Worm (Caenorhabditis elegans) whole organism, L4 larva: ENCODE measurements around the gene egas-2.
A peak's percentile ranks its signal among the peaks of the same experiment; 100 is the strongest.

Experiments used
- D1046.2 ChIP-seq: fragments of 200-800 bp; sonication (Bioruptor generic); IDR thresholded peaks from 2 replicates; pipeline ENCODE4 v1.3.6; 2022; ENCODE audit warnings: missing genetic modification characterization, missing compliant biosample characterization
- F26F4.8 ChIP-seq: fragments of 200-800 bp; sonication (Bioruptor generic); conservative IDR thresholded peaks from 2 replicates; pipeline ENCODE4 v1.3.6; 2022; ENCODE audit warnings: missing genetic modification characterization, missing compliant biosample characterization
- F44E2.7 ChIP-seq: fragments of 200-800 bp; sonication (Bioruptor generic); IDR thresholded peaks from 2 replicates; pipeline ENCODE4 v2.1.2; 2022; ENCODE audit warnings: missing genetic modification characterization, missing compliant biosample characterization
- F49E8.2 ChIP-seq: sonication (generic microtip); optimal IDR thresholded peaks from 2 replicates; lab custom pipeline; 2016; ENCODE audit warnings: missing compliant biosample characterization, mild to moderate bottlenecking, missing genetic modification characterization, borderline replicate concordance
- R02D3.7 ChIP-seq: fragments of 150-350 bp; sonication (generic microtip); optimal IDR thresholded peaks from 3 replicates; lab custom pipeline; 2014; ENCODE audit warnings: missing biosample characterization, missing genetic modification characterization
- Y48G9A.11 ChIP-seq: fragments of 200-800 bp; sonication (Bioruptor generic); IDR thresholded peaks from 2 replicates; pipeline ENCODE4 v1.3.6; 2022; ENCODE audit warnings: missing genetic modification reagents, missing genetic modification characterization, missing compliant biosample characterization
- Y75B8A.6 ChIP-seq: fragments of 200-800 bp; sonication (Bioruptor generic); IDR thresholded peaks from 2 replicates; pipeline ENCODE4 v1.3.6; 2022; ENCODE audit warnings: missing genetic modification reagents, missing genetic modification characterization, missing compliant biosample characterization
- aha-1 ChIP-seq: fragments of 150-350 bp; peaks from one replicate; lab custom pipeline; 2014; ENCODE audit warnings: missing biosample characterization, missing genetic modification characterization
- ama-1 ChIP-seq: fragments of 150-350 bp; optimal IDR thresholded peaks from 2 replicates; lab custom pipeline; 2014; ENCODE audit warnings: inconsistent platforms, mixed read lengths
- ceh-20 ChIP-seq: fragments of 200-800 bp; sonication (Bioruptor generic); IDR thresholded peaks from 2 replicates; pipeline ENCODE4 v1.3.6; 2022; ENCODE audit warnings: missing genetic modification reagents, missing genetic modification characterization, missing compliant biosample characterization
- ceh-28 ChIP-seq: fragments of 150-350 bp; optimal IDR thresholded peaks from 2 replicates; lab custom pipeline; 2014; ENCODE audit warnings: missing biosample characterization, missing genetic modification reagents, missing genetic modification characterization
- ceh-32 ChIP-seq: sonication (generic microtip); optimal IDR thresholded peaks from 2 replicates; lab custom pipeline; 2016; ENCODE audit warnings: mild to moderate bottlenecking, missing genetic modification characterization, missing compliant biosample characterization; ENCODE audit not compliant: poor library complexity
- ces-1 ChIP-seq: fragments of 150-350 bp; sonication (generic microtip); optimal IDR thresholded peaks from 4 replicates; lab custom pipeline; 2014; ENCODE audit warnings: missing biosample characterization, missing genetic modification reagents, missing genetic modification characterization
- dmd-8 ChIP-seq: fragments of 200-800 bp; sonication (Bioruptor generic); IDR thresholded peaks from 2 replicates; pipeline ENCODE4 v1.3.6; 2022; ENCODE audit warnings: missing genetic modification characterization, missing compliant biosample characterization
- fkh-10 ChIP-seq: fragments of 150-350 bp; optimal IDR thresholded peaks from 2 replicates; lab custom pipeline; 2014; ENCODE audit warnings: missing biosample characterization, missing genetic modification reagents, missing genetic modification characterization
- hlh-11 ChIP-seq: fragments of 200-800 bp; sonication (Bioruptor generic); optimal IDR thresholded peaks from 2 replicates; lab custom pipeline; 2018; ENCODE audit warnings: mild to moderate bottlenecking, missing genetic modification characterization, missing compliant biosample characterization
- jun-1 ChIP-seq: fragments of 150-350 bp; optimal IDR thresholded peaks from 2 replicates; lab custom pipeline; 2014; ENCODE audit warnings: missing biosample characterization, missing genetic modification reagents, missing genetic modification characterization
- lin-1 ChIP-seq: fragments of 200-800 bp; sonication (Bioruptor generic); IDR thresholded peaks from 2 replicates; pipeline ENCODE4 v1.3.6; 2022; ENCODE audit warnings: missing genetic modification reagents, missing genetic modification characterization, missing compliant biosample characterization
- lin-29 ChIP-seq: fragments of 200-800 bp; sonication (Bioruptor generic); IDR thresholded peaks from 2 replicates; pipeline ENCODE4 v1.3.6; 2022; ENCODE audit warnings: missing genetic modification reagents, missing genetic modification characterization, missing compliant biosample characterization
- madf-5 ChIP-seq, 2 experiments: fragments of 200-800 bp; sonication (Bioruptor generic); IDR thresholded peaks; 2 replicates each; pipeline ENCODE4 v1.3.6; 2022; ENCODE audit warnings: missing compliant biosample characterization in 2 of 2, missing genetic modification characterization in 2 of 2
- mep-1 ChIP-seq: fragments of 150-350 bp; sonication (generic microtip); optimal IDR thresholded peaks from 3 replicates; lab custom pipeline; 2014; ENCODE audit warnings: missing biosample characterization, missing genetic modification characterization
- nhr-11 ChIP-seq: fragments of 150-350 bp; optimal IDR thresholded peaks from 2 replicates; lab custom pipeline; 2014; ENCODE audit warnings: missing biosample characterization, missing genetic modification characterization
- nhr-111 ChIP-seq: fragments of 200-800 bp; sonication (Bioruptor generic); optimal IDR thresholded peaks from 2 replicates; lab custom pipeline; 2018; ENCODE audit warnings: mild to moderate bottlenecking, missing genetic modification characterization, missing compliant biosample characterization
- nhr-28 ChIP-seq: fragments of 150-350 bp; optimal IDR thresholded peaks from 2 replicates; lab custom pipeline; 2014; ENCODE audit warnings: missing biosample characterization, missing genetic modification characterization
- nhr-41 ChIP-seq: fragments of 200-800 bp; sonication (Bioruptor generic); IDR thresholded peaks from 2 replicates; pipeline ENCODE4 v1.3.6; 2022; ENCODE audit warnings: missing genetic modification reagents, missing genetic modification characterization, missing compliant biosample characterization
- nhr-42 ChIP-seq: fragments of 200-800 bp; sonication (Bioruptor generic); IDR thresholded peaks from 2 replicates; pipeline ENCODE4 v1.3.6; 2022; ENCODE audit warnings: missing genetic modification characterization, missing compliant biosample characterization
- nhr-6 ChIP-seq: fragments of 150-350 bp; optimal IDR thresholded peaks from 2 replicates; lab custom pipeline; 2014; ENCODE audit warnings: missing biosample characterization, missing genetic modification characterization
- nhr-77 ChIP-seq: fragments of 150-350 bp; optimal IDR thresholded peaks from 2 replicates; lab custom pipeline; 2014; ENCODE audit warnings: missing biosample characterization, missing genetic modification characterization
- php-3 ChIP-seq: fragments of 200-800 bp; sonication (Bioruptor generic); IDR thresholded peaks from 2 replicates; pipeline ENCODE4 v1.3.6; 2022; ENCODE audit warnings: missing genetic modification reagents, missing genetic modification characterization, missing compliant biosample characterization
- set-16 ChIP-seq: fragments of 200-800 bp; sonication (Bioruptor generic); IDR thresholded peaks from 2 replicates; pipeline ENCODE4 v1.3.6; 2022; ENCODE audit warnings: missing genetic modification reagents, missing genetic modification characterization, missing compliant biosample characterization
- snpc-4 ChIP-seq: fragments of 150-350 bp; optimal IDR thresholded peaks from 2 replicates; lab custom pipeline; 2014; ENCODE audit warnings: missing biosample characterization, missing genetic modification characterization
- unc-62 ChIP-seq, 3 experiments: fragments of 150-350 bp in 1 of 3; sonication (generic microtip); optimal IDR thresholded peaks in 2 of 3; peaks in 1 of 3; 1 replicate in 1 of 3; 2 replicates in 2 of 3; lab custom pipeline; 2014 to 2017; ENCODE audit warnings: missing biosample characterization in 3 of 3, missing genetic modification characterization in 3 of 3, missing genetic modification reagents in 3 of 3, missing genotype in 1 of 3
- zag-1 ChIP-seq: fragments of 150-350 bp; optimal IDR thresholded peaks from 2 replicates; lab custom pipeline; 2014; ENCODE audit warnings: missing biosample characterization, missing genetic modification characterization
- zip-11 ChIP-seq: fragments of 200-800 bp; sonication (Bioruptor generic); IDR thresholded peaks from 2 replicates; pipeline ENCODE4 v1.3.6; 2022; ENCODE audit warnings: missing genetic modification characterization, missing compliant biosample characterization
- zip-2 ChIP-seq: fragments of 150-350 bp; optimal IDR thresholded peaks from 2 replicates; lab custom pipeline; 2014; ENCODE audit warnings: missing biosample characterization, missing genetic modification characterization
- ztf-7 ChIP-seq: fragments of 150-350 bp; optimal IDR thresholded peaks from 2 replicates; lab custom pipeline; 2014; ENCODE audit warnings: missing biosample characterization, missing genetic modification characterization

The egas-2 gene

DNA sequence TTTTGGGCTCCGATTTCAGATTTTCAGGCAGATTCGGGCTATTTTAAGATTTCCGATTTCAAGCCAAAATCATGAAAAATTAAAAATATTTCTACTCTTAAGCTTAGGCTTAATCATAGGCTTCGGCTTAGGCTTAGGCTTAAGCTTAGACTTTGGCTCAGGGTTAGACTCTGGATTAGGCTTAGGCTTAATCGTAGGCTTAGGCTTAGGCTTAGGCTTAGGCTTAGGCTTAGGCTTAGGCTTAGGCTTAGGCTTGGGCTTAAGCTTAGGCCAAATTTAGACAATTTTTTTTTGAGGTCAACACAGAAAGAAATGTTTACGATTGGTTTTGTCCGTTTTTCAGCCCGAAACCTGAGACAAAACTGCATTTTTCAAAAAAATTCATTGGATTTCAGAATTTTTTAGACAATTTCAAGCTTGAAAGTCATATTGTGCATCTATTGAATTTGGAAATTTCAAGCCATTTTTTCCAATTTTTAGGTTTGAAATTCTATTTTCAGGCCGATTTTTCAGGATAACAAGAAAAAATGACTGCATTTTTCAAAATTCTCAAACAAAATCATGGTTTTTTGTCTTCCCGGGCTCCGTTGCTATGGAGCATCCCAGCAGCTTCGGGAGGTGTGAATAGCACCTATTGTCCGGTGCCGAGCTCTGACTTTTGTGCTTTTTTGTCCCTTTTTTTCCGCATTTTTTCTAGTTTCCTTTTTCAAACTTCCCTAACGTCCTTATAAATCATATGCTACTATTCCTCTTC lies 10.4 kb upstream of the egas-2 start, which contains the start of gene egas-1 (continued):
- TF ChIP-seq unc-62 (GFP tag; optimal IDR thresholded peaks at IDR 0.05 in 1 of 2; lab: Kevin White, UChicago), result peak in 1 of 2 experiments; percentile 89
- TF ChIP-seq unc-62 (tag; optimal IDR thresholded peaks at IDR 0.05; lab: Kevin White, UChicago), result no peak
- TF ChIP-seq dmd-8, result 0 out of 2 replicates have a peak, but pooled peaks have one; percentile 5
- no peak for TF ChIP-seq ztf-7 (tag; lab: Kevin White, UChicago)
- TF ChIP-seq nhr-77 (tag; lab: Kevin White, UChicago), result no peak

DNA sequence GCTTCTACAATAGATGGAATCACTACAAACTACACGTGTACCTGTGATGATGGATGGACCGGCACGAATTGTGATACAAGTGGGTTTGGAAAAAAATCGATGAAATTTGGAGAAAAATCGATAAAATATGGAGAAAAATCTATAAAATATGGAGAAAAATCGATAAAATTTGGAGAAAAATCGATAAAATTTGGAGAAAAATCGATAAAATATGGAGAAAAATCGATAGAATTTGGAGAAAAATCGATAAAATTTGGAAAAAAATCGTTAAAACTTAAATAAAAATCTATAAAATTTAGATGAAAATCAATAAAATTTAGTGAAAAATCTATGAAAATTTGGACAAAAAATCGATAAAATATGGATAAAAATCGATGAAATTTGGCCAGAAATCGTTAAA lies 5.9 kb upstream of the egas-2 start:
- TF ChIP-seq ceh-28, result peak; percentile 70
- no peak for TF ChIP-seq snpc-4 (tag; lab: Kevin White, UChicago)

DNA sequence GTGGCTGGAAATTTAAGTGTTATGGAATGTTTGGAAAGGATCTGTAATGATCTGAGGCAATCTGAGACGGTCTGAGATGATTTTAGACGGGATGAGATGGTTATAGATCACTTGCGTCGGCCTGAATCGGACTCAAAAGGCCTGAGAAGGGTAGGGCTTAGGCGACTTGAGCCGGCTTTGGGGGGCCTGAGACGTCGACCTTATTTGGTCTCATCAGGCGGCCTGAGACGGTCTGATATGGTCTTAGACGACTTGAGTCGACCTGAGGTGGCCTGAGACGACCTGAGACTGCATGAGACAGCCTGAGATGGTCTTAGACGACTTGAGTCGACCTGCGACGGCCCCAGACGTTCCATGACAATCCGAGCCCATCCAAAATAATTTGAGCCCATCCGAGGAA lies 6.2 kb downstream of the egas-2 start:
- TF ChIP-seq zip-2 (no peak), lin-1 (no peak), set-16 (GFP tag; lab: Robert Waterston, UW) (peak; percentile 61)

DNA sequence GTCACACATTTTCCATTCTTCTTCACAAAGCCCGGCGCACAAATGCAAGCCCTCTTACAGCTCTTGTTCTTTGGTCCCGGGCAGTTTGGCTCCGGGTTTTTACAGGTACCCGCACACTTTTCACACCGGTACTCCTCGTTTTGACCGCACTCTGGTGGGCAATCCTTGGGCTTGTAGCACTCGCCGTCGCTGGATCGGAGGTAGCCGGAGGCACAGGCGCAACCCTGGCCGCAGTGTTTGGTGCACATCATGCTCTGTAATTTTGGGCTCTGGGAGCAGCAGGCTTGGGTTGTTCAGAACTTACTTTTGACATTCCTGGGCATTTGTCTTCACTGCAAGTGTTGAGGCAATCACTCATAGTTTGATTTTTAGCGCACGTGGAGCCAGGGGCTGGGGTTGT lies 7.2 kb downstream of the egas-2 start:
- TF ChIP-seq zip-11 (GFP tag; lab: Robert Waterston, UW) (no peak), R02D3.7 (no peak), Y75B8A.6 (GFP tag; lab: Robert Waterston, UW) (no peak), ces-1 (GFP tag; lab: Kevin White, UChicago) (no peak), set-16 (GFP tag; lab: Robert Waterston, UW) (peak; percentile 67)
- TF ChIP-seq, all 104 proteins: peak for 1

DNA sequence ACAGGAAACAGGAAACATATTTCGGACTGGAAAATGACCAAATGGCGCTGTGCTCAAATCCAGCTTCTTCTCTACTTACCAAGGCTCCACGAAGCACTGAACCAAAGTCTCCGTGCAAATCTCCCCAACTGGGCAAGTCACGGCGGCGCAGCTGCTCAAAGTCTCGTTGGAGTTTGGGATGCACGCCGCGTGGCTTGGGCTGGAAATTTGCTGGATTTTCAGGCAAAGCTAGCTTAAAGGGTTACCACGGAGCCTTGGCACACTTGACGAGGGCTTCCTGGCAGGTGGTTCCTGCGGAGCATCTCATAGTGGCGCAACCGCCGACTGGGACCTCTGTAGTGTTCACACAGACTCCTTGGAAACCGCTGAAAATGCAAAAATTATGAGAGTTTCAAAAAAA lies 8.8 kb downstream of the egas-2 start:
- TF ChIP-seq F49E8.2 (no peak), set-16 (GFP tag; lab: Robert Waterston, UW) (peak; percentile 57; the same call in 1 of the 2 replicates)

DNA sequence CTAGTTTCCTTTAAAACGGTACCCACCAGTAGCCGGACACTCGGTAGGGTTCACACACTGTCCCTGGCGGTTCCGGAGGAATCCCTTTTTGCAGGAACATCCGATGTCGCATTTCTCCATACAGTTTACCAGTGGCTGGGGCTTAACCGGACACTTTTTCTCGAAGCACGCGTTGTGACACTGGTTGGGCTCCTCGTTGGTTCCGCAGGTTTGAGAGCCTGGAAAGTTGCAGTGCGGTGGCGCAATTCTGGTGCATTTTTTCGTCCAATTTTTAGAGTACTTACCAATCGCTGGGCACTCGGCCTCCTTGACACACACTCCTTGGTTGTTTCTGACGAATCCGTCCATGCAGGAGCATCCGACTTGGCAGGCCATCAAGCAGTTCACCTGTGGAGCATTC lies 12.2 kb downstream of the egas-2 start:
- TF ChIP-seq ama-1 (lab: Kevin White, UChicago), result no peak
- peak; percentile 95 for TF ChIP-seq aha-1 (tag; lab: Kevin White, UChicago)
- TF ChIP-seq hlh-11 (tag; lab: Kevin White, UChicago), result no peak
- TF ChIP-seq jun-1 (tag; lab: Kevin White, UChicago), result no peak
- TF ChIP-seq set-16 (GFP tag; lab: Robert Waterston, UW), result no peak
- TF ChIP-seq ceh-20 (GFP tag; lab: Robert Waterston, UW), result no peak

DNA sequence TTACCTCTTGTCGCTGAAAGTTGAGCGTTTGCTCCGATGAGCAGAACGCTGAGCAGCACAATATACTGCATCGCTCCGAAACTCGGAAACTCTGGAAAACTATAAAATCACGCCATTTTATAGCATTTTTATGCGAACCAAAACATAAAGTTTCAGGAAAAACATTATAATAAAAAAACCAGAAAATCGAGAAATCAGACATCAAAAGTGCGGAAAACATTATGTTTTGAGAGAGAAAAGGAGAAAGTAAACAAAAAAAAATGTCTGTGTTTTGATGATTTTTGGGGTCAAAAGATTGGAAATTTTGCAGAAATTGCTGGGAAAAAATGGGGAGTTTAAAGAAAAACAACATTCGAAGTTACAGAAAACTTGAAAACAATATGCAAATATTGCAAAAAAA lies 13.9 kb downstream of the egas-2 start, which contains the start of gene Y69H2.3:
Gene Y69H2.3, minus strand, starts transcription at position 101 of the 400 bp plus-strand sequence.
- TF ChIP-seq lin-29 (GFP tag; lab: Robert Waterston, UW) (no peak), F44E2.7 (GFP tag; lab: Robert Waterston, UW) (no peak), nhr-111 (no peak), php-3 (GFP tag; lab: Robert Waterston, UW) (no peak), nhr-41 (GFP tag; lab: Robert Waterston, UW) (no peak), D1046.2 (GFP tag; lab: Robert Waterston, UW) (no peak), Y48G9A.11 (GFP tag; lab: Robert Waterston, UW) (no peak), zag-1 (no peak), dmd-8 (no peak), madf-5 (GFP tag; IDR thresholded peaks at IDR 0.05; lab: Robert Waterston, UW) (no peak), fkh-10 (GFP tag; lab: Kevin White, UChicago) (no peak), ceh-32 (tag; lab: Kevin White, UChicago) (no peak), nhr-42 (GFP tag; lab: Robert Waterston, UW) (no peak), nhr-11 (tag; lab: Kevin White, UChicago) (no peak), nhr-6 (tag; lab: Kevin White, UChicago) (no peak), nhr-28 (no peak), mep-1 (no peak), F26F4.8 (GFP tag; lab: Robert Waterston, UW) (no peak)
